Fruit fly (Drosophila melanogaster) whole organism, embryonic: Measurements from ENCODE around the gene Helz.

Experiments used
- CG10565 ChIP-seq: fragments of 200-800 bp; sonication (Bioruptor generic); optimal IDR thresholded peaks from 3 replicates; lab custom pipeline; 2016; ENCODE audit warnings: missing biosample characterization, mild to moderate bottlenecking, missing genetic modification characterization
- CG11093 ChIP-seq: fragments of 200-800 bp; sonication (Bioruptor generic); IDR thresholded peaks from 3 replicates; pipeline ENCODE4 v1.3.6; 2022; ENCODE audit warnings: missing biosample characterization, missing genetic modification characterization
- CG11504 ChIP-seq: fragments of 200-800 bp; sonication (Bioruptor generic); optimal IDR thresholded peaks from 3 replicates; lab custom pipeline; 2019; ENCODE audit warnings: missing biosample characterization, mild to moderate bottlenecking, missing genetic modification characterization, moderate library complexity
- CG11560 ChIP-seq: fragments of 200-800 bp; sonication (Bioruptor generic); IDR thresholded peaks from 3 replicates; pipeline ENCODE4 v1.3.6; 2022; ENCODE audit warnings: missing biosample characterization, missing genetic modification characterization
- CG13287 ChIP-seq: fragments of 200-800 bp; sonication (Bioruptor generic); IDR thresholded peaks from 2 replicates; pipeline ENCODE4 v1.3.6; 2022; ENCODE audit warnings: missing biosample characterization, missing genetic modification characterization; ENCODE audit not compliant: partially characterized antibody
- CG15601 ChIP-seq: fragments of 200-800 bp; sonication (Bioruptor generic); optimal IDR thresholded peaks from 3 replicates; lab custom pipeline; 2019; ENCODE audit warnings: missing biosample characterization, mild to moderate bottlenecking, missing genetic modification characterization, moderate library complexity
- CG17802 ChIP-seq: fragments of 200-800 bp; sonication (Bioruptor generic); optimal IDR thresholded peaks from 2 replicates; lab custom pipeline; 2018; ENCODE audit warnings: missing biosample characterization, mild to moderate bottlenecking, missing genetic modification characterization, moderate library complexity
- CG17829 ChIP-seq: fragments of 200-800 bp; optimal IDR thresholded peaks from 2 replicates; lab custom pipeline; 2019; ENCODE audit warnings: missing biosample characterization, mild to moderate bottlenecking, missing genetic modification characterization, moderate library complexity
- CG1792 ChIP-seq: fragments of 200-800 bp; sonication (Bioruptor generic); optimal IDR thresholded peaks from 2 replicates; lab custom pipeline; 2016; ENCODE audit warnings: missing biosample characterization, missing genetic modification characterization
- CG1832 ChIP-seq: fragments of 200-800 bp; sonication (Bioruptor generic); optimal IDR thresholded peaks from 2 replicates; lab custom pipeline; 2017; ENCODE audit warnings: missing biosample characterization, mild to moderate bottlenecking, missing genetic modification characterization, inconsistent platforms
- CG2120 ChIP-seq: fragments of 200-800 bp; sonication (Bioruptor generic); optimal IDR thresholded peaks from 3 replicates; lab custom pipeline; 2016; ENCODE audit warnings: missing biosample characterization, missing genetic modification characterization
- CG3065 ChIP-seq: fragments of 200-800 bp; sonication (Bioruptor generic); optimal IDR thresholded peaks from 2 replicates; lab custom pipeline; 2016; ENCODE audit warnings: missing biosample characterization, missing genetic modification characterization
- CG3163 ChIP-seq: fragments of 200-800 bp; sonication (Bioruptor generic); optimal IDR thresholded peaks from 3 replicates; lab custom pipeline; 2016; ENCODE audit warnings: missing biosample characterization, missing genetic modification characterization
- CG32772 ChIP-seq: fragments of 200-800 bp; sonication (Bioruptor generic); IDR thresholded peaks from 2 replicates; pipeline ENCODE4 v1.3.6; 2022; ENCODE audit warnings: missing biosample characterization, missing genetic modification characterization
- CG34376 ChIP-seq: fragments of 200-800 bp; sonication (Bioruptor generic); optimal IDR thresholded peaks from 2 replicates; lab custom pipeline; 2018; ENCODE audit warnings: missing biosample characterization, mild to moderate bottlenecking, missing genetic modification characterization
- CG6254 ChIP-seq: fragments of 200-800 bp; sonication (Bioruptor generic); optimal IDR thresholded peaks from 3 replicates; lab custom pipeline; 2017; ENCODE audit warnings: mild to moderate bottlenecking, missing biosample characterization, missing genetic modification reagents, missing genetic modification characterization
- CG6791 ChIP-seq: fragments of 200-800 bp; sonication (Bioruptor generic); IDR thresholded peaks from 3 replicates; pipeline ENCODE4 v1.3.6; 2022; ENCODE audit warnings: missing biosample characterization, missing genetic modification characterization; ENCODE audit not compliant: partially characterized antibody
- CG7357 ChIP-seq: fragments of 200-800 bp; sonication (Bioruptor generic); IDR thresholded peaks from 3 replicates; pipeline ENCODE4 v1.3.6; 2022; ENCODE audit warnings: missing biosample characterization, missing genetic modification characterization
- CG7372 ChIP-seq: fragments of 200-800 bp; sonication (Bioruptor generic); IDR thresholded peaks from 2 replicates; pipeline ENCODE4 v1.3.6; 2022; ENCODE audit warnings: missing biosample characterization, missing genetic modification characterization
- CG7556 ChIP-seq: fragments of 200-800 bp; sonication (Bioruptor generic); optimal IDR thresholded peaks from 2 replicates; lab custom pipeline; 2017; ENCODE audit warnings: missing biosample characterization, mild to moderate bottlenecking, missing genetic modification characterization
- Ets65A ChIP-seq: fragments of 200-800 bp; sonication (Bioruptor generic); peaks from one replicate; lab custom pipeline; 2016; ENCODE audit warnings: missing biosample characterization, missing genetic modification characterization
- GATAe ChIP-seq: fragments of 200-800 bp; sonication (Bioruptor generic); conservative IDR thresholded peaks from 2 replicates; pipeline ENCODE4 v1.3.6; 2022; ENCODE audit warnings: missing biosample characterization, missing genetic modification characterization
- MBD-R2 ChIP-seq: fragments of 200-800 bp; sonication (Bioruptor generic); IDR thresholded peaks from 2 replicates; pipeline ENCODE4 v1.3.6; 2022; ENCODE audit warnings: missing biosample characterization, missing genetic modification characterization
- Sry-δ ChIP-seq: fragments of 200-800 bp; sonication (Bioruptor generic); optimal IDR thresholded peaks from 2 replicates; lab custom pipeline; 2016; ENCODE audit warnings: missing biosample characterization, missing genetic modification characterization
- Stat92E ChIP-seq, 3 experiments: fragments of >200 bp in 2 of 3; fragments of 200-800 bp in 1 of 3; sonication (Bioruptor generic) in 1 of 3; optimal IDR thresholded peaks; 2 replicates each; lab custom pipeline; 2017 to 2019; ENCODE audit warnings: missing biosample characterization in 3 of 3, missing genetic modification characterization in 3 of 3, mild to moderate bottlenecking in 1 of 3, moderate library complexity in 1 of 3
- ara ChIP-seq: fragments of 200-800 bp; sonication (Bioruptor generic); IDR thresholded peaks from 2 replicates; pipeline ENCODE4 v1.3.6; 2022; ENCODE audit warnings: missing biosample characterization, missing genetic modification characterization
- bbx ChIP-seq: fragments of 200-800 bp; sonication (Bioruptor generic); IDR thresholded peaks from 2 replicates; pipeline ENCODE4 v1.3.6; 2022; ENCODE audit warnings: missing biosample characterization, missing genetic modification characterization; ENCODE audit not compliant: partially characterized antibody
- crp ChIP-seq, 2 experiments: fragments of 200-800 bp; sonication (Bioruptor generic); optimal IDR thresholded peaks; 2 replicates in 1 of 2; 3 replicates in 1 of 2; lab custom pipeline; 2017; ENCODE audit warnings: missing biosample characterization in 2 of 2, missing genetic modification characterization in 2 of 2, mild to moderate bottlenecking in 1 of 2, moderate library complexity in 1 of 2
- da ChIP-seq: fragments of 200-800 bp; sonication (Bioruptor generic); optimal IDR thresholded peaks from 2 replicates; lab custom pipeline; 2016; ENCODE audit warnings: missing biosample characterization, missing genetic modification characterization
- dysf ChIP-seq: fragments of 200-800 bp; sonication (Bioruptor generic); IDR thresholded peaks from 3 replicates; pipeline ENCODE4 v1.3.6; 2022; ENCODE audit warnings: missing biosample characterization, missing genetic modification characterization
- fd102C ChIP-seq: fragments of 200-800 bp; sonication (Bioruptor generic); optimal IDR thresholded peaks from 2 replicates; lab custom pipeline; 2018; ENCODE audit warnings: missing biosample characterization, mild to moderate bottlenecking, missing genetic modification characterization, moderate library complexity
- fd3F ChIP-seq: fragments of 200-800 bp; sonication (Bioruptor generic); optimal IDR thresholded peaks from 2 replicates; lab custom pipeline; 2018; ENCODE audit warnings: missing biosample characterization, mild to moderate bottlenecking, missing genetic modification characterization, moderate library complexity
- gcm ChIP-seq: fragments of 200-800 bp; sonication (Bioruptor generic); optimal IDR thresholded peaks from 2 replicates; lab custom pipeline; 2019; ENCODE audit warnings: missing biosample characterization, mild to moderate bottlenecking, missing genetic modification characterization, moderate library complexity
- gfzf ChIP-seq: fragments of 200-800 bp; sonication (Bioruptor generic); optimal IDR thresholded peaks from 2 replicates; lab custom pipeline; 2016; ENCODE audit warnings: missing biosample characterization, mild to moderate bottlenecking, missing genetic modification characterization, moderate library complexity
- her ChIP-seq: fragments of 200-800 bp; sonication (Bioruptor generic); optimal IDR thresholded peaks from 2 replicates; lab custom pipeline; 2016; ENCODE audit warnings: missing biosample characterization, missing genetic modification characterization
- hkb ChIP-seq, 2 experiments: fragments of 200-800 bp in 1 of 2; fragments of >200 bp in 1 of 2; sonication (Bioruptor generic) in 1 of 2; IDR thresholded peaks in 1 of 2; optimal IDR thresholded peaks in 1 of 2; 2 replicates each; pipeline versions ENCODE4 v1.3.6 to Lab custom; 2017 to 2022; ENCODE audit warnings: missing biosample characterization in 1 of 2, missing genetic modification characterization in 1 of 2
- ken ChIP-seq: fragments of 200-800 bp; sonication (Bioruptor generic); IDR thresholded peaks from 3 replicates; pipeline ENCODE4 v1.3.6; 2022; ENCODE audit warnings: missing biosample characterization, missing genetic modification characterization
- kni ChIP-seq: fragments of 200-800 bp; sonication (Bioruptor generic); optimal IDR thresholded peaks from 3 replicates; lab custom pipeline; 2017; ENCODE audit warnings: mild to moderate bottlenecking, missing biosample characterization, missing genetic modification reagents, missing genetic modification characterization
- lov ChIP-seq, 2 experiments: fragments of 200-800 bp in 1 of 2; fragments of >200 bp in 1 of 2; sonication (Bioruptor generic) in 1 of 2; IDR thresholded peaks in 1 of 2; optimal IDR thresholded peaks in 1 of 2; 2 replicates in 1 of 2; 3 replicates in 1 of 2; pipeline versions ENCODE4 v1.3.6 to Lab custom; 2017 to 2022; ENCODE audit warnings: missing biosample characterization in 1 of 2, missing genetic modification characterization in 1 of 2
- mld ChIP-seq: fragments of 200-800 bp; sonication (Bioruptor generic); IDR thresholded peaks from 3 replicates; pipeline ENCODE4 v1.3.6; 2022; ENCODE audit warnings: missing biosample characterization, missing genetic modification characterization; ENCODE audit not compliant: partially characterized antibody
- nom ChIP-seq: fragments of 200-800 bp; sonication (Bioruptor generic); optimal IDR thresholded peaks from 2 replicates; lab custom pipeline; 2017; ENCODE audit warnings: missing biosample characterization, missing genetic modification characterization, mild to moderate bottlenecking, moderate library complexity, missing genetic modification reagents
- p53 ChIP-seq: fragments of 200-800 bp; sonication (Bioruptor generic); optimal IDR thresholded peaks from 2 replicates; lab custom pipeline; 2016; ENCODE audit warnings: missing biosample characterization, missing genetic modification characterization
- pb ChIP-seq: fragments of 200-800 bp; sonication (Bioruptor generic); optimal IDR thresholded peaks from 3 replicates; lab custom pipeline; 2016; ENCODE audit warnings: missing biosample characterization, missing genetic modification characterization
- ro ChIP-seq: fragments of 200-800 bp; sonication (Bioruptor generic); IDR thresholded peaks from 2 replicates; pipeline ENCODE4 v1.3.6; 2022; ENCODE audit warnings: missing biosample characterization, missing genetic modification characterization
- sisA ChIP-seq: fragments of 200-800 bp; sonication (Bioruptor generic); IDR thresholded peaks from 2 replicates; pipeline ENCODE4 v1.3.6; 2022; ENCODE audit warnings: missing biosample characterization, missing genetic modification characterization
- sqz ChIP-seq: fragments of 200-800 bp; sonication (Bioruptor generic); optimal IDR thresholded peaks from 3 replicates; lab custom pipeline; 2018; ENCODE audit warnings: missing biosample characterization, mild to moderate bottlenecking, missing genetic modification characterization
- stwl ChIP-seq: fragments of 200-800 bp; sonication (Bioruptor generic); optimal IDR thresholded peaks from 3 replicates; lab custom pipeline; 2018; ENCODE audit warnings: missing biosample characterization, mild to moderate bottlenecking, missing genetic modification characterization, moderate library complexity
- toy ChIP-seq: fragments of 200-800 bp; sonication (Bioruptor generic); IDR thresholded peaks from 2 replicates; pipeline ENCODE4 v1.3.6; 2022; ENCODE audit warnings: missing biosample characterization, missing genetic modification characterization

Gene Helz

dm6 chr3L:14790127-14790589 is 423 bp downstream of the Helz start (continued):
- no peak for TF ChIP-seq CG6254 (GFP tag; lab: Kevin White, UChicago)
- TF ChIP-seq CG11504 (tag; lab: Kevin White, UChicago) = no peak
- peak; percentile 47 for TF ChIP-seq hkb (optimal IDR thresholded peaks at IDR 0.05; lab: Kevin White, UChicago)
- TF ChIP-seq hkb (GFP tag; IDR thresholded peaks at IDR 0.05; lab: Robert Waterston, UW) = peak; percentile 69
- TF ChIP-seq toy (GFP tag; lab: Robert Waterston, UW) = 0 out of 2 replicates have a peak, but pooled peaks have one; percentile 22
- TF ChIP-seq Ets65A (GFP tag; lab: Kevin White, UChicago) = peak; percentile 97
- TF ChIP-seq da (GFP tag; lab: Kevin White, UChicago) = peak; percentile 62
- peak; percentile 68 for TF ChIP-seq CG7357 (GFP tag; lab: Robert Waterston, UW)
- TF ChIP-seq fd102C (GFP tag; lab: Kevin White, UChicago) = peak; percentile 18
- TF ChIP-seq pb (GFP tag; lab: Kevin White, UChicago) = peak; percentile 88
- no peak for TF ChIP-seq Stat92E (GFP tag; optimal IDR thresholded peaks at IDR 0.05; lab: Kevin White, UChicago)
- peak; percentile 38; the same call in 1 of the 3 replicates for TF ChIP-seq CG11093 (GFP tag; lab: Robert Waterston, UW)
- TF ChIP-seq CG32772 (GFP tag; lab: Robert Waterston, UW) = peak; percentile 71
- peak; percentile 67 for TF ChIP-seq CG7556 (GFP tag; lab: Kevin White, UChicago)
- peak; percentile 44 for TF ChIP-seq ro (GFP tag; lab: Robert Waterston, UW)
- peak; percentile 75 for TF ChIP-seq CG7372
- TF ChIP-seq MBD-R2 (GFP tag; lab: Robert Waterston, UW) = peak; percentile 77
- TF ChIP-seq stwl (tag; lab: Kevin White, UChicago) = peak; percentile 68
- TF ChIP-seq CG3065 (GFP tag; lab: Kevin White, UChicago) = peak; percentile 54
- no peak for TF ChIP-seq kni (GFP tag; lab: Kevin White, UChicago)
- peak; percentile 79 for TF ChIP-seq Sry-δ (GFP tag; lab: Kevin White, UChicago)
- peak; percentile 77 for TF ChIP-seq dysf (GFP tag; lab: Robert Waterston, UW)
- peak; percentile 72 for TF ChIP-seq bbx
- TF ChIP-seq CG10565 (GFP tag; lab: Kevin White, UChicago) = peak; percentile 4
- TF ChIP-seq her (GFP tag; lab: Kevin White, UChicago) = peak; percentile 81
- TF ChIP-seq nom = peak; percentile 41
- TF ChIP-seq GATAe (GFP tag; lab: Robert Waterston, UW) = no peak; the same call in 1 of the 2 replicates
- TF ChIP-seq mld (GFP tag; lab: Robert Waterston, UW) = peak; percentile 74; the same call in 2 of the 3 replicates
- peak; percentile 41 for TF ChIP-seq CG17829 (tag; lab: Kevin White, UChicago)
- no peak for TF ChIP-seq CG1832 (GFP tag; lab: Kevin White, UChicago)
- peak; percentile 69 for TF ChIP-seq CG6791 (GFP tag; lab: Robert Waterston, UW)
- no peak for TF ChIP-seq lov (optimal IDR thresholded peaks at IDR 0.05; lab: Kevin White, UChicago)
- TF ChIP-seq lov (GFP tag; IDR thresholded peaks at IDR 0.05; lab: Robert Waterston, UW) = peak; percentile 61; the same call in 1 of the 3 replicates
- peak; percentile 74 for TF ChIP-seq CG3163 (GFP tag; lab: Kevin White, UChicago)
- peak; percentile 82 for TF ChIP-seq CG13287 (GFP tag; lab: Robert Waterston, UW)
- peak; percentile 54 for TF ChIP-seq p53 (GFP tag; lab: Kevin White, UChicago)
- TF ChIP-seq CG15601 (tag; lab: Kevin White, UChicago) = peak; percentile 15
- TF ChIP-seq ara (GFP tag; lab: Robert Waterston, UW) = peak; percentile 69; the same call in 1 of the 2 replicates
- peak; percentile 38 for TF ChIP-seq CG34376 (GFP tag; lab: Kevin White, UChicago)
- peak; percentile 91 for TF ChIP-seq CG2120 (GFP tag; lab: Kevin White, UChicago)
- TF ChIP-seq fd3F = peak; percentile 38
- TF ChIP-seq ken (GFP tag; lab: Robert Waterston, UW) = peak; percentile 79; the same call in 2 of the 3 replicates
- no peak for TF ChIP-seq sqz
- TF ChIP-seq sisA = peak; percentile 76
- TF ChIP-seq CG1792 (GFP tag; lab: Kevin White, UChicago) = peak; percentile 84
- TF ChIP-seq CG11560 (tag; lab: Robert Waterston, UW) = peak; percentile 67; the same call in 2 of the 3 replicates
- TF ChIP-seq CG17802 (tag; lab: Kevin White, UChicago) = peak; percentile 33
- TF ChIP-seq crp (GFP tag; optimal IDR thresholded peaks at IDR 0.05; lab: Kevin White, UChicago) = peak in 1 of 2 experiments; percentile 58
- peak; percentile 24 for TF ChIP-seq gfzf (GFP tag; lab: Kevin White, UChicago)
- TF ChIP-seq gcm (GFP tag; lab: Kevin White, UChicago) = no peak
